Worm (Caenorhabditis elegans) whole organism, L1 larva: ENCODE measurements around the gene F21H7.2.

ENCODE experiments used
- dpl-1 ChIP-seq, 3 experiments: fragments of 150-350 bp in 2 of 3; sonication (generic microtip) in 1 of 3; optimal IDR thresholded peaks; 2 replicates each; lab custom pipeline; 2014 to 2017; ENCODE audit warnings: missing biosample characterization in 3 of 3, missing genetic modification characterization in 3 of 3, missing genetic modification reagents in 3 of 3
- dsc-1 ChIP-seq: sonication (generic microtip); optimal IDR thresholded peaks from 2 replicates; lab custom pipeline; 2016; ENCODE audit warnings: mild to moderate bottlenecking, missing genetic modification characterization, missing compliant biosample characterization
- mdl-1 ChIP-seq, 2 experiments: fragments of 150-350 bp; optimal IDR thresholded peaks; 2 replicates each; lab custom pipeline; 2014 to 2017; ENCODE audit warnings: missing biosample characterization in 2 of 2, missing genetic modification characterization in 2 of 2, inconsistent platforms in 1 of 2
- pqm-1 ChIP-seq: sonication (generic microtip); optimal IDR thresholded peaks from 3 replicates; lab custom pipeline; 2017; ENCODE audit warnings: missing biosample characterization, missing genetic modification characterization

ce11 chrV:16275347-16275746 is 45.6 kb upstream of the F21H7.2 start, which contains the start of gene pacl-1:
- TF ChIP-seq mdl-1 (tag; optimal IDR thresholded peaks at IDR 0.05; lab: Kevin White, UChicago): no peak
- no peak for TF ChIP-seq pqm-1
- TF ChIP-seq dsc-1 (tag; lab: Kevin White, UChicago): no peak
- no peak for TF ChIP-seq dpl-1 (GFP tag; optimal IDR thresholded peaks at IDR 0.05; lab: Kevin White, UChicago)
